Worm (Caenorhabditis elegans): ENCODE measurements around the gene K01A6.6.

K01A6.6 gene

ce11 chrIV:11692071-11692673 is 43.0 kb upstream of the K01A6.6 start (continued):
- TF ChIP-seq skn-1 (tag; optimal IDR thresholded peaks at IDR 0.05) = no peak
- TF ChIP-seq egl-27 (tag; optimal IDR thresholded peaks at IDR 0.05) = peak; percentile 45
- TF ChIP-seq lin-39 (tag; optimal IDR thresholded peaks at IDR 0.05) = no peak
- peak; percentile 48 for TF ChIP-seq lin-11 (tag; optimal IDR thresholded peaks at IDR 0.05)
- TF ChIP-seq peb-1 (tag; optimal IDR thresholded peaks at IDR 0.05) = no peak
- peak; percentile 76 for TF ChIP-seq C34F6.9 (tag; optimal IDR thresholded peaks at IDR 0.05)
- no peak for TF ChIP-seq R02D3.7 (tag; optimal IDR thresholded peaks at IDR 0.05)
- TF ChIP-seq zag-1 (tag; optimal IDR thresholded peaks at IDR 0.05) = no peak
- no peak for TF ChIP-seq elt-3 (tag; optimal IDR thresholded peaks at IDR 0.05)
- no peak for TF ChIP-seq ztf-11 (tag; optimal IDR thresholded peaks at IDR 0.05)
- TF ChIP-seq unc-55 (GFP tag; optimal IDR thresholded peaks at IDR 0.05) = no peak
- peak; percentile 90 for TF ChIP-seq F13H6.1 (tag; optimal IDR thresholded peaks at IDR 0.05)
- TF ChIP-seq Y55F3AM.14 (GFP tag; optimal IDR thresholded peaks at IDR 0.05) = peak; percentile 85
- no peak for TF ChIP-seq elt-1 (tag; optimal IDR thresholded peaks at IDR 0.05)
- TF ChIP-seq nhr-10 (tag; optimal IDR thresholded peaks at IDR 0.05) = no peak
- TF ChIP-seq nhr-25 (tag; optimal IDR thresholded peaks at IDR 0.05) = peak; percentile 77
- peak; percentile 42 for TF ChIP-seq ceh-16 (tag; optimal IDR thresholded peaks at IDR 0.05)
- no peak for TF ChIP-seq unc-62 (GFP tag; optimal IDR thresholded peaks at IDR 0.05)
- peak; percentile 71 for TF ChIP-seq nhr-21 (tag; optimal IDR thresholded peaks at IDR 0.05)
- peak; percentile 90 for TF ChIP-seq nhr-129 (tag; optimal IDR thresholded peaks at IDR 0.05)
- TF ChIP-seq gmeb-1 (tag; optimal IDR thresholded peaks at IDR 0.05) = peak; percentile 71
- peak; percentile 41 to 73 for TF ChIP-seq lsy-2 (tag; optimal IDR thresholded peaks at IDR 0.05)

ce11 chrIV:11693493-11693892 is 41.6 kb upstream of the K01A6.6 start, which contains the start of gene ZK792.12:
Gene ZK792.12 (plus strand): TSS chrIV:11693793.
- TF ChIP-seq ceh-82 (tag; optimal IDR thresholded peaks at IDR 0.05) (no peak), lin-13 (GFP tag; optimal IDR thresholded peaks at IDR 0.05) (no peak), ceh-16 (tag; optimal IDR thresholded peaks at IDR 0.05) (no peak), nhr-6 (tag; optimal IDR thresholded peaks at IDR 0.05) (no peak), skn-1 (tag; optimal IDR thresholded peaks at IDR 0.05) (no peak), elt-1 (tag; optimal IDR thresholded peaks at IDR 0.05) (no peak), ZK546.5 (tag; optimal IDR thresholded peaks at IDR 0.05) (no peak), crh-2 (tag; optimal IDR thresholded peaks at IDR 0.05) (no peak), mab-5 (tag; optimal IDR thresholded peaks at IDR 0.05) (no peak), nhr-77 (tag; optimal IDR thresholded peaks at IDR 0.05) (no peak), nhr-129 (tag; optimal IDR thresholded peaks at IDR 0.05) (no peak), nhr-21 (tag; optimal IDR thresholded peaks at IDR 0.05) (no peak), alr-1 (tag; optimal IDR thresholded peaks at IDR 0.05) (no peak), fos-1 (tag; optimal IDR thresholded peaks at IDR 0.05) (no peak), ztf-1 (GFP tag; conservative IDR thresholded peaks at IDR 0.05) (no peak)

ce11 chrIV:11694143-11694542 is 41.0 kb upstream of the K01A6.6 start, which contains the start of gene ZK792.7:
Gene ZK792.7 (plus strand): TSS chrIV:11694443.
- TF ChIP-seq gmeb-1 (tag; optimal IDR thresholded peaks at IDR 0.05) = no peak

- TF ChIP-seq nhr-12 (tag; optimal IDR thresholded peaks at IDR 0.05) (no peak), elt-1 (tag; optimal IDR thresholded peaks at IDR 0.05) (no peak), nhr-6 (tag; optimal IDR thresholded peaks at IDR 0.05) (no peak), sma-3 (GFP tag; optimal IDR thresholded peaks at IDR 0.05) (no peak), crh-2 (tag; optimal IDR thresholded peaks at IDR 0.05) (no peak), egl-27 (tag; optimal IDR thresholded peaks at IDR 0.05) (no peak), nhr-237 (tag; optimal IDR thresholded peaks at IDR 0.05) (no peak), mdl-1 (tag; optimal IDR thresholded peaks at IDR 0.05) (no peak), unc-55 (GFP tag; optimal IDR thresholded peaks at IDR 0.05) (no peak), unc-62 (GFP tag; optimal IDR thresholded peaks at IDR 0.05) (no peak), snpc-4 (tag; optimal IDR thresholded peaks at IDR 0.05) (no peak), lin-39 (tag; optimal IDR thresholded peaks at IDR 0.05) (no peak), nhr-11 (tag; optimal IDR thresholded peaks at IDR 0.05) (no peak), dmd-4 (tag; optimal IDR thresholded peaks at IDR 0.05) (no peak), nhr-77 (tag; optimal IDR thresholded peaks at IDR 0.05) (no peak), aly-2 (tag; optimal IDR thresholded peaks at IDR 0.05) (no peak), nhr-10 (tag; optimal IDR thresholded peaks at IDR 0.05) (no peak), Y55F3AM.14 (GFP tag; optimal IDR thresholded peaks at IDR 0.05) (no peak), blmp-1 (tag; optimal IDR thresholded peaks at IDR 0.05; ENCODE audit: insufficient read depth) (no peak)
Measured at ce11 chrIV:11695634-11696033, 39.5 kb upstream of the K01A6.6 start.

Measured in whole organism, L2 larva.